Fruit fly (Drosophila melanogaster) whole organism, embryonic: Measurements from ENCODE around the gene Mst77F.

Experiments used
- BEAF-32 ChIP-seq: fragments of 200-800 bp; sonication (Bioruptor generic); optimal IDR thresholded peaks from 3 replicates; lab custom pipeline; 2017; ENCODE audit warnings: missing biosample characterization, missing genetic modification characterization, mild to moderate bottlenecking, moderate library complexity, missing genetic modification reagents
- BtbVII ChIP-seq: fragments of 200-800 bp; sonication (Bioruptor generic); optimal IDR thresholded peaks from 3 replicates; lab custom pipeline; 2017; ENCODE audit warnings: missing biosample characterization, mild to moderate bottlenecking, missing genetic modification characterization
- Bteb2 ChIP-seq: fragments of 200-800 bp; sonication (Bioruptor generic); optimal IDR thresholded peaks from 2 replicates; lab custom pipeline; 2016; ENCODE audit warnings: missing biosample characterization, missing genetic modification characterization
- CG10209 ChIP-seq: fragments of 200-800 bp; sonication (Bioruptor generic); optimal IDR thresholded peaks from 3 replicates; lab custom pipeline; 2017; ENCODE audit warnings: missing biosample characterization, mild to moderate bottlenecking, missing genetic modification characterization, missing genetic modification reagents
- CG11247 ChIP-seq: fragments of 200-800 bp; sonication (Bioruptor generic); IDR thresholded peaks from 2 replicates; pipeline ENCODE4 v1.3.6; 2022; ENCODE audit warnings: missing biosample characterization, missing genetic modification characterization
- CG11695 ChIP-seq: fragments of 200-800 bp; sonication (Bioruptor generic); IDR thresholded peaks from 3 replicates; pipeline ENCODE4 v1.3.6; 2022; ENCODE audit warnings: missing biosample characterization, missing genetic modification characterization
- CG14050 ChIP-seq: fragments of 200-800 bp; sonication (Bioruptor generic); IDR thresholded peaks from 3 replicates; pipeline ENCODE4 v1.3.6; 2022; ENCODE audit warnings: missing biosample characterization, missing genetic modification characterization
- CG2202 ChIP-seq: fragments of 200-800 bp; sonication (Bioruptor generic); optimal IDR thresholded peaks from 2 replicates; lab custom pipeline; 2018; ENCODE audit warnings: missing biosample characterization, mild to moderate bottlenecking, missing genetic modification characterization
- CG31224 ChIP-seq: fragments of 200-800 bp; sonication (Bioruptor generic); IDR thresholded peaks from 2 replicates; pipeline ENCODE4 v1.3.6; 2022; ENCODE audit warnings: missing biosample characterization, missing genetic modification characterization
- CG34422 ChIP-seq: fragments of 200-800 bp; sonication (Bioruptor generic); IDR thresholded peaks from 3 replicates; pipeline ENCODE4 v1.3.6; 2022; ENCODE audit warnings: missing biosample characterization, missing genetic modification characterization
- CG6765 ChIP-seq: fragments of 200-800 bp; sonication (Bioruptor generic); optimal IDR thresholded peaks from 3 replicates; lab custom pipeline; 2017; ENCODE audit warnings: missing biosample characterization, mild to moderate bottlenecking, missing genetic modification characterization
- CG6791 ChIP-seq: fragments of 200-800 bp; sonication (Bioruptor generic); IDR thresholded peaks from 3 replicates; pipeline ENCODE4 v1.3.6; 2022; ENCODE audit warnings: missing biosample characterization, missing genetic modification characterization; ENCODE audit not compliant: partially characterized antibody
- CG8359 ChIP-seq: fragments of 200-800 bp; sonication (Bioruptor generic); optimal IDR thresholded peaks from 2 replicates; lab custom pipeline; 2017; ENCODE audit warnings: missing biosample characterization, mild to moderate bottlenecking, missing genetic modification characterization, borderline replicate concordance
- CG9609 ChIP-seq: fragments of 200-800 bp; sonication (Bioruptor generic); optimal IDR thresholded peaks from 3 replicates; lab custom pipeline; 2016; ENCODE audit warnings: missing biosample characterization, missing genetic modification characterization
- CG9797 ChIP-seq: fragments of 200-800 bp; sonication (Bioruptor generic); optimal IDR thresholded peaks from 3 replicates; lab custom pipeline; 2018; ENCODE audit warnings: missing biosample characterization, mild to moderate bottlenecking, missing genetic modification characterization
- D ChIP-seq, 2 experiments: fragments of 200-800 bp in 1 of 2; fragments of >200 bp in 1 of 2; sonication (Bioruptor generic) in 1 of 2; optimal IDR thresholded peaks; 2 replicates in 1 of 2; 3 replicates in 1 of 2; lab custom pipeline; 2017; ENCODE audit warnings: mild to moderate bottlenecking in 1 of 2, missing biosample characterization in 1 of 2, missing genetic modification characterization in 1 of 2, missing genetic modification reagents in 1 of 2
- D19A ChIP-seq: fragments of 200-800 bp; optimal IDR thresholded peaks from 3 replicates; lab custom pipeline; 2019; ENCODE audit warnings: missing biosample characterization, mild to moderate bottlenecking, missing genetic modification characterization, moderate library complexity
- Dp ChIP-seq: fragments of 200-800 bp; sonication (Bioruptor generic); optimal IDR thresholded peaks from 2 replicates; lab custom pipeline; 2018; ENCODE audit warnings: missing biosample characterization, mild to moderate bottlenecking, missing genetic modification characterization, moderate library complexity
- E2f2 ChIP-seq: fragments of 200-800 bp; sonication (Bioruptor generic); IDR thresholded peaks from 2 replicates; pipeline ENCODE4 v1.3.6; 2022; ENCODE audit warnings: missing biosample characterization, missing genetic modification characterization
- H2.0 ChIP-seq: fragments of 200-800 bp; sonication (Bioruptor generic); IDR thresholded peaks from 2 replicates; pipeline ENCODE4 v1.3.6; 2022; ENCODE audit warnings: missing biosample characterization, missing genetic modification characterization
- HHEX ChIP-seq: fragments of 200-800 bp; sonication (Bioruptor generic); optimal IDR thresholded peaks from 3 replicates; lab custom pipeline; 2017; ENCODE audit warnings: missing biosample characterization, mild to moderate bottlenecking, missing genetic modification characterization, missing genetic modification reagents
- HmgZ ChIP-seq: fragments of 200-800 bp; sonication (Bioruptor generic); optimal IDR thresholded peaks from 2 replicates; lab custom pipeline; 2018; ENCODE audit warnings: missing biosample characterization, mild to moderate bottlenecking, missing genetic modification characterization
- Hr3 ChIP-seq: fragments of 200-800 bp; sonication (Bioruptor generic); optimal IDR thresholded peaks from 3 replicates; lab custom pipeline; 2016; ENCODE audit warnings: missing biosample characterization, missing genetic modification characterization
- Kr ChIP-seq: fragments of 200-800 bp; sonication (Bioruptor generic); optimal IDR thresholded peaks from 2 replicates; lab custom pipeline; 2017; ENCODE audit warnings: missing biosample characterization, mild to moderate bottlenecking, missing genetic modification characterization
- Lhr ChIP-seq: fragments of 200-800 bp; sonication (Bioruptor generic); optimal IDR thresholded peaks from 3 replicates; lab custom pipeline; 2017; ENCODE audit warnings: mild to moderate bottlenecking, missing biosample characterization, missing genetic modification reagents, missing genetic modification characterization
- MTF-1 ChIP-seq: fragments of 200-800 bp; sonication (Bioruptor generic); optimal IDR thresholded peaks from 2 replicates; lab custom pipeline; 2018; ENCODE audit warnings: missing biosample characterization, mild to moderate bottlenecking, missing genetic modification characterization, borderline replicate concordance
- Mrtf ChIP-seq: fragments of 200-800 bp; sonication (Bioruptor generic); IDR thresholded peaks from 3 replicates; pipeline ENCODE4 v1.3.6; 2022; ENCODE audit warnings: missing biosample characterization, missing genetic modification characterization
- Opbp ChIP-seq: fragments of 200-800 bp; sonication (Bioruptor generic); IDR thresholded peaks from 3 replicates; pipeline ENCODE4 v1.3.6; 2022; ENCODE audit warnings: missing biosample characterization, missing genetic modification characterization; ENCODE audit not compliant: partially characterized antibody
- Rx ChIP-seq: fragments of 200-800 bp; sonication (Bioruptor generic); IDR thresholded peaks from 2 replicates; pipeline ENCODE4 v1.3.6; 2022; ENCODE audit warnings: missing biosample characterization, missing genetic modification characterization
- Sry-β ChIP-seq: fragments of 200-800 bp; sonication (Bioruptor generic); optimal IDR thresholded peaks from 2 replicates; lab custom pipeline; 2018; ENCODE audit warnings: missing biosample characterization, mild to moderate bottlenecking, missing genetic modification characterization, moderate library complexity
- Stat92E ChIP-seq, 3 experiments: fragments of >200 bp in 2 of 3; fragments of 200-800 bp in 1 of 3; sonication (Bioruptor generic) in 1 of 3; optimal IDR thresholded peaks; 2 replicates each; lab custom pipeline; 2017 to 2019; ENCODE audit warnings: missing biosample characterization in 3 of 3, missing genetic modification characterization in 3 of 3, mild to moderate bottlenecking in 1 of 3, moderate library complexity in 1 of 3
- cato ChIP-seq: fragments of 200-800 bp; sonication (Bioruptor generic); optimal IDR thresholded peaks from 2 replicates; lab custom pipeline; 2016; ENCODE audit warnings: missing biosample characterization, missing genetic modification characterization, borderline replicate concordance
- chinmo ChIP-seq: fragments of 200-800 bp; sonication (Bioruptor generic); IDR thresholded peaks from 4 replicates; pipeline ENCODE4 v1.3.6; 2022; ENCODE audit warnings: missing biosample characterization, missing genetic modification characterization; ENCODE audit not compliant: partially characterized antibody
- chm ChIP-seq: fragments of 200-800 bp; sonication (Bioruptor generic); IDR thresholded peaks from 2 replicates; pipeline ENCODE4 v1.3.6; 2022; ENCODE audit warnings: missing biosample characterization, missing genetic modification characterization
- crol ChIP-seq: fragments of 200-800 bp; sonication (Bioruptor generic); IDR thresholded peaks from 2 replicates; pipeline ENCODE4 v1.3.6; 2022; ENCODE audit warnings: missing biosample characterization, missing genetic modification characterization
- crp ChIP-seq, 2 experiments: fragments of 200-800 bp; sonication (Bioruptor generic); optimal IDR thresholded peaks; 2 replicates in 1 of 2; 3 replicates in 1 of 2; lab custom pipeline; 2017; ENCODE audit warnings: missing biosample characterization in 2 of 2, missing genetic modification characterization in 2 of 2, mild to moderate bottlenecking in 1 of 2, moderate library complexity in 1 of 2
- fu2 ChIP-seq: fragments of 200-800 bp; sonication (Bioruptor generic); optimal IDR thresholded peaks from 2 replicates; lab custom pipeline; 2016; ENCODE audit warnings: missing biosample characterization, missing genetic modification characterization
- gsb ChIP-seq: fragments of 200-800 bp; sonication (Bioruptor generic); IDR thresholded peaks from 2 replicates; pipeline ENCODE4 v1.3.6; 2022; ENCODE audit warnings: missing biosample characterization, missing genetic modification characterization
- lab ChIP-seq: fragments of 200-800 bp; sonication (Bioruptor generic); optimal IDR thresholded peaks from 3 replicates; lab custom pipeline; 2017; ENCODE audit warnings: missing biosample characterization, missing genetic modification characterization, mild to moderate bottlenecking, moderate library complexity, missing genetic modification reagents
- maf-S ChIP-seq: fragments of 200-800 bp; sonication (Bioruptor generic); optimal IDR thresholded peaks from 2 replicates; lab custom pipeline; 2016; ENCODE audit warnings: missing biosample characterization, missing genetic modification characterization
- mam ChIP-seq: fragments of 200-800 bp; sonication (Bioruptor generic); optimal IDR thresholded peaks from 3 replicates; lab custom pipeline; 2016; ENCODE audit warnings: missing biosample characterization, missing genetic modification characterization
- pfk ChIP-seq: fragments of 200-800 bp; sonication (Bioruptor generic); optimal IDR thresholded peaks from 2 replicates; lab custom pipeline; 2018; ENCODE audit warnings: missing biosample characterization, mild to moderate bottlenecking, missing genetic modification characterization, moderate library complexity
- pita ChIP-seq: fragments of 200-800 bp; sonication (Bioruptor generic); optimal IDR thresholded peaks from 2 replicates; lab custom pipeline; 2017; ENCODE audit warnings: missing biosample characterization, mild to moderate bottlenecking, missing genetic modification characterization
- salm ChIP-seq: fragments of 200-800 bp; sonication (Bioruptor generic); optimal IDR thresholded peaks from 2 replicates; lab custom pipeline; 2018; ENCODE audit warnings: missing biosample characterization, mild to moderate bottlenecking, missing genetic modification characterization
- stwl ChIP-seq: fragments of 200-800 bp; sonication (Bioruptor generic); optimal IDR thresholded peaks from 3 replicates; lab custom pipeline; 2018; ENCODE audit warnings: missing biosample characterization, mild to moderate bottlenecking, missing genetic modification characterization, moderate library complexity
- trem ChIP-seq: fragments of 200-800 bp; optimal IDR thresholded peaks from 3 replicates; lab custom pipeline; 2019; ENCODE audit warnings: missing biosample characterization, mild to moderate bottlenecking, missing genetic modification characterization, moderate library complexity
- tup ChIP-seq: fragments of 200-800 bp; sonication (Bioruptor generic); optimal IDR thresholded peaks from 2 replicates; lab custom pipeline; 2016; ENCODE audit warnings: missing biosample characterization, mild to moderate bottlenecking, missing genetic modification characterization, moderate library complexity
- unc-4 ChIP-seq: fragments of 200-800 bp; sonication (Bioruptor generic); IDR thresholded peaks from 2 replicates; pipeline ENCODE4 v1.3.6; 2022; ENCODE audit warnings: missing biosample characterization, missing genetic modification characterization; ENCODE audit not compliant: partially characterized antibody
- vnd ChIP-seq: fragments of 200-800 bp; sonication (Bioruptor generic); IDR thresholded peaks from 3 replicates; pipeline ENCODE4 v1.3.6; 2022; ENCODE audit warnings: missing biosample characterization, missing genetic modification characterization; ENCODE audit not compliant: partially characterized antibody

The Mst77F gene

DNA sequence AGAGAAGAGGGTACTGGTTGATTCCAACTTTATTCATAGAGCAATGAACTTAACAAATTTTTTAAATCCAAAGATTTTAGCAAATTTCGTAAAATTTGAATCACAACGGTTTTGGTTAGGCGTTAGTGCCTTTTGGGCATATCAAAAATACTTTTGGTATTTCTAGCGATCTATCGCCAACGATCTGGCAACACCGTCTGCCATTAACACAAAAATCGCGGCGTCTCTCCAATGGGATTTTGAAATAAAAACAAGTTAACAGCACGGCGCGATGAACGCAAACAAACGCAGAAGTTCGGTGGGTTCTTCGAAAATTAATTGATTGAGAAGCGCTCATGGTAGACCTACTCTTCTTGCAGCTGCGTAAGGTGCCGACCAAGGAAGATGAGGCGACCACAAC, 17.6 kb downstream of the Mst77F start, which contains the start of gene Spc105R:
Gene Spc105R (plus strand): TSS at position 203 of the 400 bp plus-strand sequence.
- TF ChIP-seq BEAF-32 (GFP tag; lab: Kevin White, UChicago) (peak; percentile 55), Stat92E (GFP tag; optimal IDR thresholded peaks at IDR 0.05; lab: Kevin White, UChicago) (peak in 1 of 3 experiments; percentile 9), trem (tag; lab: Kevin White, UChicago) (peak; percentile 76), CG6765 (no peak), Hr3 (GFP tag; lab: Kevin White, UChicago) (no peak), H2.0 (no peak), Lhr (GFP tag; lab: Kevin White, UChicago) (peak; percentile 96), cato (GFP tag; lab: Kevin White, UChicago) (no peak), CG9609 (GFP tag; lab: Kevin White, UChicago) (no peak), CG11695 (GFP tag; lab: Robert Waterston, UW) (no peak), BtbVII (GFP tag; lab: Kevin White, UChicago) (no peak), pfk (GFP tag; lab: Kevin White, UChicago) (no peak), CG6791 (GFP tag; lab: Robert Waterston, UW) (peak; percentile 43; the same call in 2 of the 3 replicates), Sry-β (GFP tag; lab: Kevin White, UChicago) (no peak), crp (GFP tag; optimal IDR thresholded peaks at IDR 0.05; lab: Kevin White, UChicago) (no peak), E2f2 (GFP tag; lab: Robert Waterston, UW) (peak; percentile 90), stwl (tag; lab: Kevin White, UChicago) (peak; percentile 47), pita (GFP tag; lab: Kevin White, UChicago) (no peak), lab (GFP tag; lab: Kevin White, UChicago) (no peak), Rx (no peak), crol (GFP tag; lab: Robert Waterston, UW) (no peak), CG8359 (GFP tag; lab: Kevin White, UChicago) (peak; percentile 22), HmgZ (tag; lab: Kevin White, UChicago) (peak; percentile 7), D (optimal IDR thresholded peaks at IDR 0.05; lab: Kevin White, UChicago) (no peak), D (GFP tag; optimal IDR thresholded peaks at IDR 0.05; lab: Kevin White, UChicago) (no peak), CG10209 (GFP tag; lab: Kevin White, UChicago) (no peak), MTF-1 (GFP tag; lab: Kevin White, UChicago) (no peak), unc-4 (GFP tag; lab: Robert Waterston, UW) (peak; percentile 50), tup (no peak), CG11247 (GFP tag; lab: Robert Waterston, UW) (no peak), mam (GFP tag; lab: Kevin White, UChicago) (no peak), CG34422 (GFP tag; lab: Robert Waterston, UW) (no peak), maf-S (GFP tag; lab: Kevin White, UChicago) (no peak), HHEX (no peak), Mrtf (GFP tag; lab: Robert Waterston, UW) (no peak), fu2 (no peak), vnd (GFP tag; lab: Robert Waterston, UW) (peak; percentile 35; the same call in 1 of the 3 replicates), gsb (no peak), CG9797 (GFP tag; lab: Kevin White, UChicago) (peak; percentile 82), Kr (GFP tag; lab: Kevin White, UChicago) (no peak), CG2202 (tag; lab: Kevin White, UChicago) (no peak), Opbp (peak; percentile 57; the same call in 1 of the 3 replicates), chm (no peak), chinmo (0 out of 4 replicates have a peak, but pooled peaks have one; percentile 35), CG31224 (GFP tag; lab: Robert Waterston, UW) (no peak), Bteb2 (GFP tag; lab: Kevin White, UChicago) (no peak), D19A (tag; lab: Kevin White, UChicago) (no peak), salm (tag; lab: Kevin White, UChicago) (no peak), CG14050 (GFP tag; lab: Robert Waterston, UW) (no peak), Dp (peak; percentile 86)
